Worm (Caenorhabditis elegans) whole organism, L1 larva: ENCODE measurements around the gene mlc-5.
A peak's percentile ranks its signal among the peaks of the same experiment; 100 is the strongest.

Experiments used
- C04F5.9 ChIP-seq: sonication (generic microtip); optimal IDR thresholded peaks from 2 replicates; lab custom pipeline; 2016; ENCODE audit warnings: missing genetic modification characterization, missing compliant biosample characterization
- alr-1 ChIP-seq: fragments of 200-800 bp; sonication (Bioruptor generic); optimal IDR thresholded peaks from 2 replicates; lab custom pipeline; 2018; ENCODE audit warnings: borderline replicate concordance, mild to moderate bottlenecking, missing genetic modification characterization, missing compliant biosample characterization
- aly-2 ChIP-seq: fragments of 150-350 bp; optimal IDR thresholded peaks from 2 replicates; lab custom pipeline; 2014; ENCODE audit warnings: missing biosample characterization, missing genetic modification characterization
- blmp-1 ChIP-seq: fragments of 150-350 bp; optimal IDR thresholded peaks from 2 replicates; lab custom pipeline; 2014; ENCODE audit warnings: missing biosample characterization, missing genetic modification characterization
- ceh-88 ChIP-seq: fragments of 200-800 bp; sonication (Bioruptor generic); IDR thresholded peaks from 2 replicates; pipeline ENCODE4 v1.3.6; 2022; ENCODE audit warnings: missing genetic modification characterization, missing compliant biosample characterization
- dpl-1 ChIP-seq, 3 experiments: fragments of 150-350 bp in 2 of 3; sonication (generic microtip) in 1 of 3; optimal IDR thresholded peaks; 2 replicates each; lab custom pipeline; 2014 to 2017; ENCODE audit warnings: missing biosample characterization in 3 of 3, missing genetic modification characterization in 3 of 3, missing genetic modification reagents in 3 of 3
- egl-27 ChIP-seq, 2 experiments: fragments of 150-350 bp in 1 of 2; sonication (generic microtip); optimal IDR thresholded peaks; 3 replicates each; lab custom pipeline; 2017 to 2018; ENCODE audit warnings: missing biosample characterization in 2 of 2, missing genetic modification characterization in 2 of 2, missing genetic modification reagents in 2 of 2
- elt-3 ChIP-seq, 6 experiments: fragments of 150-350 bp in 1 of 6; sonication (generic microtip); optimal IDR thresholded peaks; 2 replicates each; lab custom pipeline; 2017 to 2018; ENCODE audit warnings: missing biosample characterization in 6 of 6, missing genetic modification characterization in 6 of 6, inconsistent platforms in 1 of 6
- ets-5 ChIP-seq: fragments of 200-800 bp; sonication (Bioruptor generic); IDR thresholded peaks from 2 replicates; pipeline ENCODE4 v1.3.6; 2022; ENCODE audit warnings: missing genetic modification characterization, missing compliant biosample characterization
- fos-1 ChIP-seq: fragments of 150-350 bp; optimal IDR thresholded peaks from 2 replicates; lab custom pipeline; 2014; ENCODE audit warnings: missing biosample characterization, missing genetic modification characterization
- grh-1 ChIP-seq: fragments of 200-800 bp; sonication (Bioruptor generic); IDR thresholded peaks from 2 replicates; pipeline ENCODE4 v1.3.6; 2022; ENCODE audit warnings: missing genetic modification reagents, missing genetic modification characterization, missing compliant biosample characterization
- hpl-2 ChIP-seq: fragments of 150-350 bp; optimal IDR thresholded peaks from 2 replicates; lab custom pipeline; 2014; ENCODE audit warnings: missing biosample characterization, missing genetic modification reagents, missing genetic modification characterization
- irx-1 ChIP-seq: sonication (generic microtip); optimal IDR thresholded peaks from 2 replicates; lab custom pipeline; 2016; ENCODE audit warnings: missing genetic modification characterization, missing compliant biosample characterization
- isw-1 ChIP-seq: fragments of 200-800 bp; sonication (Bioruptor generic); IDR thresholded peaks from 2 replicates; pipeline ENCODE4 v1.3.6; 2022; ENCODE audit warnings: missing genetic modification characterization, missing compliant biosample characterization
- jun-1 ChIP-seq: fragments of 150-350 bp; optimal IDR thresholded peaks from 2 replicates; lab custom pipeline; 2014; ENCODE audit warnings: missing biosample characterization, missing genetic modification reagents, missing genetic modification characterization
- lin-13 ChIP-seq: fragments of 150-350 bp; optimal IDR thresholded peaks from 2 replicates; lab custom pipeline; 2014; ENCODE audit warnings: missing biosample characterization, missing genetic modification reagents, missing genetic modification characterization
- lin-15B ChIP-seq: fragments of 150-350 bp; sonication (generic microtip); optimal IDR thresholded peaks from 3 replicates; lab custom pipeline; 2014; ENCODE audit warnings: missing biosample characterization, missing genetic modification characterization
- mef-2 ChIP-seq: fragments of 150-350 bp; optimal IDR thresholded peaks from 2 replicates; lab custom pipeline; 2014; ENCODE audit warnings: missing biosample characterization, missing genetic modification characterization
- nhr-12 ChIP-seq: sonication (generic microtip); optimal IDR thresholded peaks from 2 replicates; lab custom pipeline; 2017; ENCODE audit warnings: missing biosample characterization, missing genetic modification characterization
- nhr-19 ChIP-seq: fragments of 200-800 bp; sonication (Bioruptor generic); conservative IDR thresholded peaks from 2 replicates; pipeline ENCODE4 v1.3.6; 2022; ENCODE audit warnings: missing genetic modification characterization, missing compliant biosample characterization
- nhr-28 ChIP-seq: fragments of 150-350 bp; optimal IDR thresholded peaks from 2 replicates; lab custom pipeline; 2014; ENCODE audit warnings: missing biosample characterization, missing genetic modification characterization
- nhr-47 ChIP-seq: sonication (generic microtip); optimal IDR thresholded peaks from 2 replicates; lab custom pipeline; 2016; ENCODE audit warnings: mild to moderate bottlenecking, missing genetic modification characterization, moderate library complexity, missing compliant biosample characterization
- nhr-85 ChIP-seq: sonication (generic microtip); peaks from one replicate; lab custom pipeline; 2016; ENCODE audit warnings: missing genetic modification characterization, inconsistent platforms, missing compliant biosample characterization
- rnt-1 ChIP-seq: sonication (generic microtip); optimal IDR thresholded peaks from 2 replicates; lab custom pipeline; 2016; ENCODE audit warnings: mild to moderate bottlenecking, missing genetic modification characterization, moderate library complexity, missing compliant biosample characterization
- snpc-4 ChIP-seq: fragments of 150-350 bp; optimal IDR thresholded peaks from 2 replicates; lab custom pipeline; 2014; ENCODE audit warnings: missing biosample characterization, missing genetic modification characterization
- swsn-7 ChIP-seq: sonication (generic microtip); optimal IDR thresholded peaks from 2 replicates; lab custom pipeline; 2016; ENCODE audit warnings: missing genetic modification characterization, missing compliant biosample characterization
- tlp-1 ChIP-seq: fragments of 150-350 bp; optimal IDR thresholded peaks from 2 replicates; lab custom pipeline; 2014; ENCODE audit warnings: missing biosample characterization, missing genetic modification characterization
- unc-30 ChIP-seq: sonication (generic microtip); optimal IDR thresholded peaks from 2 replicates; lab custom pipeline; 2017; ENCODE audit warnings: missing biosample characterization, missing genetic modification characterization
- unc-62 ChIP-seq: fragments of 150-350 bp; optimal IDR thresholded peaks from 2 replicates; lab custom pipeline; 2014; ENCODE audit warnings: missing biosample characterization, missing genetic modification reagents, missing genetic modification characterization
- unc-86 ChIP-seq: sonication (generic microtip); optimal IDR thresholded peaks from 2 replicates; lab custom pipeline; 2016; ENCODE audit warnings: missing genetic modification characterization, missing compliant biosample characterization
- vab-15 ChIP-seq: sonication (generic microtip); optimal IDR thresholded peaks from 2 replicates; lab custom pipeline; 2017; ENCODE audit warnings: missing genotype, mild to moderate bottlenecking, missing genetic modification characterization, missing compliant biosample characterization
- xbp-1 ChIP-seq: sonication (generic microtip); optimal IDR thresholded peaks from 2 replicates; lab custom pipeline; 2016; ENCODE audit warnings: missing genetic modification characterization, missing compliant biosample characterization
- zag-1 ChIP-seq: fragments of 150-350 bp; optimal IDR thresholded peaks from 2 replicates; lab custom pipeline; 2014; ENCODE audit warnings: missing biosample characterization, missing genetic modification characterization
- ztf-4 ChIP-seq: fragments of 150-350 bp; optimal IDR thresholded peaks from 2 replicates; lab custom pipeline; 2014; ENCODE audit warnings: missing biosample characterization, missing genetic modification characterization

The mlc-5 gene

ce11 chrIII:13623014-13623413 lies at the start of gene mlc-5:
TSS of gene mlc-5 (plus strand) at chrIII:13623314.
- TF ChIP-seq nhr-28 (tag; lab: Kevin White, UChicago) (no peak), hpl-2 (GFP tag; lab: Kevin White, UChicago) (no peak), isw-1 (GFP tag; lab: Robert Waterston, UW) (no peak), lin-13 (GFP tag; lab: Kevin White, UChicago) (no peak), snpc-4 (tag; lab: Kevin White, UChicago) (no peak), jun-1 (no peak)
- TF ChIP-seq, all 84 proteins: peak for 0

- peak in 1 of 6 experiments; percentile 55 for TF ChIP-seq elt-3 (tag; optimal IDR thresholded peaks at IDR 0.05; lab: Kevin White, UChicago)
- peak; percentile 70 for TF ChIP-seq blmp-1
- TF ChIP-seq nhr-19 (GFP tag; lab: Robert Waterston, UW), result no peak
- TF ChIP-seq nhr-85 (tag; lab: Kevin White, UChicago), result peak; percentile 37
- TF ChIP-seq irx-1 (tag; lab: Kevin White, UChicago), result no peak
Observed at ce11 chrIII:13575610-13576232, 47.4 kb upstream of the mlc-5 start, which contains the start of gene osm-7. TSS of gene osm-7 (plus strand) at chrIII:13576182.

ce11 chrIII:13580076-13580475 lies 43.0 kb upstream of the mlc-5 start:
- TF ChIP-seq egl-27 (tag; optimal IDR thresholded peaks at IDR 0.05; lab: Kevin White, UChicago) (no peak), grh-1 (GFP tag; lab: Robert Waterston, UW) (0 out of 2 replicates have a peak, but pooled peaks have one; percentile 14), elt-3 (tag; optimal IDR thresholded peaks at IDR 0.05; lab: Kevin White, UChicago) (no peak), nhr-28 (tag; lab: Kevin White, UChicago) (no peak), fos-1 (tag; lab: Kevin White, UChicago) (no peak), nhr-47 (tag; lab: Kevin White, UChicago) (no peak), zag-1 (tag; lab: Kevin White, UChicago) (no peak)

ce11 chrIII:13580538-13580937 lies 42.6 kb upstream of the mlc-5 start, which contains the start of gene T05D4.5:
TSS of gene T05D4.5 (plus strand) at chrIII:13580838.
- TF ChIP-seq grh-1 (GFP tag; lab: Robert Waterston, UW), result no peak
- no peak for TF ChIP-seq ets-5 (GFP tag; lab: Robert Waterston, UW)
- no peak for TF ChIP-seq unc-86 (tag; lab: Kevin White, UChicago)
- TF ChIP-seq unc-30, result no peak
- no peak for TF ChIP-seq ztf-4
- TF ChIP-seq rnt-1 (tag; lab: Kevin White, UChicago), result no peak
- TF ChIP-seq xbp-1 (tag; lab: Kevin White, UChicago), result no peak
- TF ChIP-seq hpl-2 (GFP tag; lab: Kevin White, UChicago), result no peak
- TF ChIP-seq ceh-88 (GFP tag; lab: Robert Waterston, UW), result no peak
- TF ChIP-seq lin-15B (tag; lab: Kevin White, UChicago), result no peak
- no peak for TF ChIP-seq dpl-1 (GFP tag; optimal IDR thresholded peaks at IDR 0.05; lab: Kevin White, UChicago)
- TF ChIP-seq alr-1 (tag; lab: Kevin White, UChicago), result no peak
- TF ChIP-seq zag-1 (tag; lab: Kevin White, UChicago), result no peak
- no peak for TF ChIP-seq vab-15 (tag; lab: Kevin White, UChicago)
- no peak for TF ChIP-seq fos-1 (tag; lab: Kevin White, UChicago)
- TF ChIP-seq irx-1 (tag; lab: Kevin White, UChicago), result no peak
- TF ChIP-seq nhr-12 (tag; lab: Kevin White, UChicago), result no peak
- TF ChIP-seq tlp-1 (tag; lab: Kevin White, UChicago), result no peak
- no peak for TF ChIP-seq swsn-7

ce11 chrIII:13581727-13582126 lies 41.4 kb upstream of the mlc-5 start:
- TF ChIP-seq C04F5.9 (tag; lab: Kevin White, UChicago) (no peak), aly-2 (tag; lab: Kevin White, UChicago) (no peak), nhr-19 (GFP tag; lab: Robert Waterston, UW) (no peak), mef-2 (tag; lab: Kevin White, UChicago) (no peak), unc-62 (GFP tag; lab: Kevin White, UChicago) (no peak)
